Worm (Caenorhabditis elegans): ENCODE measurements around the gene set-30.

The set-30 gene

ce11 chrX:4969228-4969627 is 29.8 kb upstream of the set-30 start, which contains the start of gene M03F4.6 (continued):
- TF ChIP-seq nhr-27 (tag; optimal IDR thresholded peaks at IDR 0.05) (no peak), ccch-3 (GFP tag; optimal IDR thresholded peaks at IDR 0.05) (no peak), hlh-26 (GFP tag; conservative IDR thresholded peaks at IDR 0.05) (no peak), T07F8.4 (tag; optimal IDR thresholded peaks at IDR 0.05) (no peak), T26A5.8 (tag; optimal IDR thresholded peaks at IDR 0.05) (no peak), ceh-100 (GFP tag; IDR thresholded peaks at IDR 0.05) (no peak), F52B5.7 (tag; optimal IDR thresholded peaks at IDR 0.05) (peak; percentile 10), tlf-1 (GFP tag; optimal IDR thresholded peaks at IDR 0.05) (peak; percentile 75), K12H6.12 (tag; optimal IDR thresholded peaks at IDR 0.05) (no peak), Y95B8A.8 (GFP tag; IDR thresholded peaks at IDR 0.05) (no peak), nhr-90 (tag; optimal IDR thresholded peaks at IDR 0.05) (peak; percentile 3), aptf-3 (GFP tag; IDR thresholded peaks at IDR 0.05) (0 out of 2 replicates have a peak, but pooled peaks have one; percentile 28), xnd-1 (tag; optimal IDR thresholded peaks at IDR 0.05) (no peak), somi-1 (GFP tag; optimal IDR thresholded peaks at IDR 0.05) (no peak), egl-18 (GFP tag; IDR thresholded peaks at IDR 0.05) (no peak), nfyb-1 (GFP tag; IDR thresholded peaks at IDR 0.05) (peak; percentile 47; the same call in 1 of the 2 replicates), F57A8.1 (GFP tag; optimal IDR thresholded peaks at IDR 0.05) (no peak), D2030.7 (GFP tag; IDR thresholded peaks at IDR 0.05) (no peak), nhr-179 (tag; optimal IDR thresholded peaks at IDR 0.05) (no peak), ztf-22 (GFP tag; optimal IDR thresholded peaks at IDR 0.05) (peak; percentile 18), F57C9.4 (tag; optimal IDR thresholded peaks at IDR 0.05) (no peak), zfh-2 (GFP tag; conservative IDR thresholded peaks at IDR 0.05) (no peak), let-607 (tag; optimal IDR thresholded peaks at IDR 0.05) (peak in 1 of 2 experiments; percentile 90), unc-62 (GFP tag; optimal IDR thresholded peaks at IDR 0.05) (no peak), Y67H2A.10 (GFP tag; conservative IDR thresholded peaks at IDR 0.05) (no peak), zim-3 (tag; optimal IDR thresholded peaks at IDR 0.05) (peak; percentile 53), lir-1 (GFP tag; conservative IDR thresholded peaks at IDR 0.05) (no peak), ceh-27 (GFP tag; optimal IDR thresholded peaks at IDR 0.05) (no peak), B0019.2 (GFP tag; conservative IDR thresholded peaks at IDR 0.05) (no peak), tbp1 (GFP tag; optimal IDR thresholded peaks at IDR 0.05) (peak; percentile 28), ceh-40 (GFP tag; IDR thresholded peaks at IDR 0.05) (0 out of 2 replicates have a peak, but pooled peaks have one; percentile 51), madf-3 (GFP tag; IDR thresholded peaks at IDR 0.05) (peak; percentile 80; the same call in 1 of the 2 replicates), cebp-1 (GFP tag; IDR thresholded peaks at IDR 0.05) (no peak), cebp-1 (tag; optimal IDR thresholded peaks at IDR 0.05) (peak; percentile 7), nfya-1 (tag; optimal IDR thresholded peaks at IDR 0.05; ENCODE audit: borderline replicate concordance, insufficient read depth) (no peak), egrh-3 (GFP tag; IDR thresholded peaks at IDR 0.05) (no peak)

- TF ChIP-seq cebp-1 (GFP tag; IDR thresholded peaks at IDR 0.05) (no peak), cebp-1 (tag; optimal IDR thresholded peaks at IDR 0.05) (no peak), Y67H2A.10 (GFP tag; conservative IDR thresholded peaks at IDR 0.05) (no peak), nfyb-1 (GFP tag; IDR thresholded peaks at IDR 0.05) (peak; percentile 61; the same call in 1 of the 2 replicates), tbp1 (GFP tag; optimal IDR thresholded peaks at IDR 0.05) (peak; percentile 16), ccch-3 (GFP tag; optimal IDR thresholded peaks at IDR 0.05) (no peak), F57A8.1 (GFP tag; optimal IDR thresholded peaks at IDR 0.05) (no peak), ets-4 (GFP tag; optimal IDR thresholded peaks at IDR 0.05) (peak; percentile 79), F49E8.2 (tag; optimal IDR thresholded peaks at IDR 0.05; ENCODE audit: insufficient read depth) (no peak), F37B4.10 (GFP tag; IDR thresholded peaks at IDR 0.05) (no peak), atf-7 (tag; optimal IDR thresholded peaks at IDR 0.05) (peak; percentile 15), nhr-179 (tag; optimal IDR thresholded peaks at IDR 0.05) (no peak), akir-1 (GFP tag; optimal IDR thresholded peaks at IDR 0.05) (no peak), rcor-1 (GFP tag; IDR thresholded peaks at IDR 0.05) (no peak), chd-7 (tag; optimal IDR thresholded peaks at IDR 0.05) (no peak), tlf-1 (GFP tag; optimal IDR thresholded peaks at IDR 0.05) (no peak), ceh-91 (GFP tag; IDR thresholded peaks at IDR 0.05) (no peak), nfya-2 (GFP tag; IDR thresholded peaks at IDR 0.05) (no peak), snpc-1.1 (tag; optimal IDR thresholded peaks at IDR 0.05; ENCODE audit: insufficient read depth) (no peak), B0035.1 (tag; optimal IDR thresholded peaks at IDR 0.05) (no peak), xnd-1 (tag; optimal IDR thresholded peaks at IDR 0.05) (no peak)
These were observed 28.2 kb upstream of the set-30 start, which contains the start of gene calu-1 for ce11 chrX:4970863-4971345. Gene calu-1, minus strand, starts transcription at chrX:4970913.

Measured in whole organism, young adult.